Worm (Caenorhabditis elegans) whole organism, young adult: Measurements from ENCODE around the gene alg-1.

Experiments used
- F22D6.2 ChIP-seq: sonication (generic microtip); optimal IDR thresholded peaks from 2 replicates; lab custom pipeline; 2016; ENCODE audit warnings: mild to moderate bottlenecking, missing genetic modification characterization, missing compliant biosample characterization
- F23B12.7 ChIP-seq: sonication (generic microtip); optimal IDR thresholded peaks from 2 replicates; lab custom pipeline; 2017; ENCODE audit warnings: missing genetic modification characterization, mild to moderate bottlenecking, missing compliant biosample characterization, antibody characterized with exemption, moderate library complexity; ENCODE audit not compliant: insufficient read depth
- F57C9.4 ChIP-seq: sonication (generic microtip); optimal IDR thresholded peaks from 2 replicates; lab custom pipeline; 2017; ENCODE audit warnings: mild to moderate bottlenecking, missing genetic modification characterization, missing compliant biosample characterization
- K12H6.12 ChIP-seq: fragments of 200-800 bp; sonication (Bioruptor generic); optimal IDR thresholded peaks from 2 replicates; lab custom pipeline; 2018; ENCODE audit warnings: mild to moderate bottlenecking, missing genetic modification characterization, missing compliant biosample characterization
- T26A5.8 ChIP-seq: sonication (generic microtip); optimal IDR thresholded peaks from 2 replicates; lab custom pipeline; 2016; ENCODE audit warnings: missing genetic modification characterization, missing compliant biosample characterization
- Y53G8AR.9 ChIP-seq: fragments of 200-800 bp; sonication (Bioruptor generic); conservative IDR thresholded peaks from 2 replicates; pipeline ENCODE4 v1.3.6; 2022; ENCODE audit warnings: missing genetic modification reagents, missing genetic modification characterization, missing compliant biosample characterization
- Y95B8A.8 ChIP-seq: fragments of 200-800 bp; sonication (Bioruptor generic); IDR thresholded peaks from 2 replicates; pipeline ENCODE4 v1.3.6; 2022; ENCODE audit warnings: missing genetic modification reagents, missing genetic modification characterization, missing compliant biosample characterization
- athp-1 ChIP-seq: sonication (generic microtip); optimal IDR thresholded peaks from 2 replicates; lab custom pipeline; 2017; ENCODE audit warnings: mild to moderate bottlenecking, missing genetic modification characterization, missing compliant biosample characterization
- attf-5 ChIP-seq: fragments of 200-800 bp; sonication (Bioruptor generic); optimal IDR thresholded peaks from 2 replicates; lab custom pipeline; 2018; ENCODE audit warnings: mild to moderate bottlenecking, missing genetic modification characterization, missing compliant biosample characterization
- bed-1 ChIP-seq: fragments of 200-800 bp; sonication (Bioruptor generic); IDR thresholded peaks from 2 replicates; pipeline ENCODE4 v1.3.6; 2022; ENCODE audit warnings: missing genetic modification reagents, missing genetic modification characterization, missing compliant biosample characterization
- ccch-3 ChIP-seq: fragments of 200-800 bp; sonication (Bioruptor generic); optimal IDR thresholded peaks from 2 replicates; lab custom pipeline; 2018; ENCODE audit warnings: mild to moderate bottlenecking, missing genetic modification characterization, missing compliant biosample characterization
- cebp-2 ChIP-seq: fragments of 200-800 bp; sonication (Bioruptor generic); IDR thresholded peaks from 2 replicates; pipeline ENCODE4 v1.3.6; 2022; ENCODE audit warnings: missing genetic modification characterization, missing compliant biosample characterization
- ceh-27 ChIP-seq: fragments of 200-800 bp; sonication (Bioruptor generic); optimal IDR thresholded peaks from 2 replicates; lab custom pipeline; 2018; ENCODE audit warnings: mild to moderate bottlenecking, missing genetic modification characterization, moderate library complexity, missing compliant biosample characterization
- ceh-58 ChIP-seq: fragments of 200-800 bp; sonication (Bioruptor generic); IDR thresholded peaks from 2 replicates; pipeline ENCODE4 v1.3.6; 2022; ENCODE audit warnings: missing genetic modification characterization, missing compliant biosample characterization
- chd-7 ChIP-seq: sonication (generic microtip); optimal IDR thresholded peaks from 2 replicates; lab custom pipeline; 2016; ENCODE audit warnings: mild to moderate bottlenecking, missing genetic modification characterization, moderate library complexity, missing compliant biosample characterization
- dox-1 ChIP-seq: fragments of 200-800 bp; sonication (Bioruptor generic); IDR thresholded peaks from 2 replicates; pipeline ENCODE4 v1.3.6; 2022; ENCODE audit warnings: missing genetic modification reagents, missing genetic modification characterization, missing compliant biosample characterization
- efl-1 ChIP-seq: fragments of 150-350 bp; optimal IDR thresholded peaks from 2 replicates; lab custom pipeline; 2014; ENCODE audit warnings: missing biosample characterization, missing genetic modification reagents, missing genetic modification characterization
- egl-18 ChIP-seq: fragments of 200-800 bp; sonication (Bioruptor generic); IDR thresholded peaks from 2 replicates; pipeline ENCODE4 v1.3.6; 2022; ENCODE audit warnings: missing genetic modification reagents, missing genetic modification characterization, missing compliant biosample characterization
- gei-17 ChIP-seq: fragments of 200-800 bp; sonication (Bioruptor generic); optimal IDR thresholded peaks from 2 replicates; lab custom pipeline; 2018; ENCODE audit warnings: mild to moderate bottlenecking, missing genetic modification characterization, missing compliant biosample characterization
- hrde-1 ChIP-seq: sonication (generic microtip); optimal IDR thresholded peaks from 2 replicates; lab custom pipeline; 2016; ENCODE audit warnings: missing genetic modification characterization, mild to moderate bottlenecking, missing compliant biosample characterization, moderate library complexity, missing genotype, missing genetic modification reagents, borderline replicate concordance
- let-607 ChIP-seq, 2 experiments: fragments of 200-800 bp in 1 of 2; sonication (Bioruptor generic) in 1 of 2; sonication (generic microtip) in 1 of 2; optimal IDR thresholded peaks; 2 replicates each; lab custom pipeline; 2016 to 2018; ENCODE audit warnings: mild to moderate bottlenecking in 2 of 2, missing compliant biosample characterization in 2 of 2, missing genetic modification characterization in 2 of 2, moderate library complexity in 2 of 2, missing genotype in 1 of 2
- lin-40 ChIP-seq: sonication (generic microtip); optimal IDR thresholded peaks from 2 replicates; lab custom pipeline; 2016; ENCODE audit warnings: missing genetic modification characterization, mild to moderate bottlenecking, missing compliant biosample characterization, missing genotype, missing genetic modification reagents
- madf-10 ChIP-seq: sonication (generic microtip); optimal IDR thresholded peaks from 2 replicates; lab custom pipeline; 2016; ENCODE audit warnings: mild to moderate bottlenecking, missing genetic modification characterization, missing compliant biosample characterization
- madf-3 ChIP-seq: fragments of 200-800 bp; sonication (Bioruptor generic); IDR thresholded peaks from 2 replicates; pipeline ENCODE4 v1.3.6; 2022; ENCODE audit warnings: missing genetic modification reagents, missing genetic modification characterization, missing compliant biosample characterization
- mcd-1 ChIP-seq: fragments of 200-800 bp; sonication (Bioruptor generic); IDR thresholded peaks from 2 replicates; pipeline ENCODE4 v1.3.6; 2022; ENCODE audit warnings: missing genetic modification reagents, missing genetic modification characterization, missing compliant biosample characterization
- mel-28 ChIP-seq: sonication (generic microtip); optimal IDR thresholded peaks from 2 replicates; lab custom pipeline; 2016; ENCODE audit warnings: borderline replicate concordance, mild to moderate bottlenecking, missing genetic modification characterization, missing compliant biosample characterization
- nfyb-1 ChIP-seq: fragments of 200-800 bp; sonication (Bioruptor generic); IDR thresholded peaks from 2 replicates; pipeline ENCODE4 v1.3.6; 2022; ENCODE audit warnings: missing genetic modification reagents, missing genetic modification characterization, missing compliant biosample characterization
- nhr-120 ChIP-seq: fragments of 200-800 bp; sonication (Bioruptor generic); IDR thresholded peaks from 2 replicates; pipeline ENCODE4 v1.3.6; 2022; ENCODE audit warnings: missing genetic modification characterization, missing compliant biosample characterization
- nhr-80 ChIP-seq: sonication (generic microtip); optimal IDR thresholded peaks from 2 replicates; lab custom pipeline; 2016; ENCODE audit warnings: missing genetic modification characterization, missing compliant biosample characterization
- pbrm-1 ChIP-seq: fragments of 200-800 bp; sonication (Bioruptor generic); IDR thresholded peaks from 2 replicates; pipeline ENCODE4 v1.3.6; 2022; ENCODE audit warnings: missing genetic modification reagents, missing genetic modification characterization, missing compliant biosample characterization
- rcor-1 ChIP-seq: fragments of 200-800 bp; sonication (Bioruptor generic); IDR thresholded peaks from 2 replicates; pipeline ENCODE4 v1.3.6; 2022; ENCODE audit warnings: missing genetic modification reagents, missing genetic modification characterization, missing compliant biosample characterization
- rpc-1 ChIP-seq, 2 experiments: fragments of 150-350 bp in 1 of 2; sonication (generic microtip) in 1 of 2; optimal IDR thresholded peaks; 2 replicates each; lab custom pipeline; 2014 to 2018; ENCODE audit warnings: missing biosample characterization in 1 of 2, missing genetic modification characterization in 1 of 2, missing genetic modification reagents in 1 of 2, missing genotype in 1 of 2
- snpc-1.3 ChIP-seq: sonication (generic microtip); optimal IDR thresholded peaks from 2 replicates; lab custom pipeline; 2017; ENCODE audit warnings: missing genetic modification characterization, mild to moderate bottlenecking, missing compliant biosample characterization, antibody characterized with exemption, moderate library complexity, missing genotype, missing genetic modification reagents; ENCODE audit not compliant: insufficient read depth
- somi-1 ChIP-seq: fragments of 200-800 bp; sonication (Bioruptor generic); optimal IDR thresholded peaks from 2 replicates; lab custom pipeline; 2018; ENCODE audit warnings: mild to moderate bottlenecking, missing genetic modification characterization, missing compliant biosample characterization
- sptf-2 ChIP-seq: fragments of 200-800 bp; sonication (Bioruptor generic); optimal IDR thresholded peaks from 2 replicates; lab custom pipeline; 2018; ENCODE audit warnings: mild to moderate bottlenecking, missing genetic modification characterization, missing compliant biosample characterization
- unc-62 ChIP-seq: fragments of 150-350 bp; optimal IDR thresholded peaks from 2 replicates; lab custom pipeline; 2014; ENCODE audit warnings: missing biosample characterization, missing genetic modification reagents, missing genetic modification characterization
- xnd-1 ChIP-seq: sonication (generic microtip); optimal IDR thresholded peaks from 2 replicates; lab custom pipeline; 2016; ENCODE audit warnings: missing genotype, missing genetic modification reagents, missing genetic modification characterization, missing compliant biosample characterization
- zfh-2 ChIP-seq: fragments of 200-800 bp; sonication (Bioruptor generic); conservative IDR thresholded peaks from 2 replicates; pipeline ENCODE4 v1.3.6; 2022; ENCODE audit warnings: missing genetic modification reagents, missing genetic modification characterization, missing compliant biosample characterization
- ztf-26 ChIP-seq: sonication (generic microtip); optimal IDR thresholded peaks from 2 replicates; lab custom pipeline; 2017; ENCODE audit warnings: missing genetic modification characterization, missing compliant biosample characterization

alg-1 gene

DNA sequence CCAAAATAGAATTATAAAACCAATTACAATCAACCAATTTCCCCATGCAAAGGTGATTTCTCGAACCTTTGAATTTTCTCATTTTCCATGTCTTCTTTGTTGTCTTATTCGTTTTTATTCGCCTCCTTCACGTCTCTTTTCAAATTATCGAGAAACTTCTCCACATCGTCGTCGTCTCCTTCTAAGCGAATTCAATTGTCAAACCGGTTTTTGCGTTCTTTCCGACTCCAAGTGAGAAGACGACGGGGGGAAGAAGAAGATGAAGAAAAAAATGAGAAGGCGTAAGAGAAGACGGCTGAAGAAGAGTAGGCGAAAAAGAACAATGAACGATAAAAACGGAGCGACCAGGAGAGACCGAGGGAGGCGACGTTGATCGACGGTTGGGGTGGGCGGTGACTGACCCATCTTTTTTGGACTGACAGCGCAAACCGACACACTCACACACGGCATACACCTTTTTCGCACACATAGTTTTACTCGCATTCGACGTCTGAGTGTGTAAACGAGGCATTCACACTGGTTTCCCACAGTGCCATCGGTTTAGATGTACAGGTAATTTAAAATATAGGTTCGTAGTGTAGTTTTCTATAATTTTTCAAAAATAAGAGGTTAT, 28.4 kb upstream of the alg-1 start:
- no peak for TF ChIP-seq bed-1 (GFP tag; lab: Robert Waterston, UW)
- peak; percentile 66 for TF ChIP-seq ceh-27 (GFP tag; lab: Kevin White, UChicago)
- TF ChIP-seq pbrm-1 (GFP tag; lab: Robert Waterston, UW) = no peak
- no peak for TF ChIP-seq T26A5.8 (tag; lab: Kevin White, UChicago)
- no peak for TF ChIP-seq egl-18 (GFP tag; lab: Robert Waterston, UW)
- TF ChIP-seq ceh-58 (GFP tag; lab: Robert Waterston, UW) = no peak
- TF ChIP-seq sptf-2 (GFP tag; lab: Kevin White, UChicago) = no peak
- TF ChIP-seq chd-7 = peak; percentile 54
- TF ChIP-seq somi-1 (GFP tag; lab: Kevin White, UChicago) = peak; percentile 75
- TF ChIP-seq nhr-80 (tag; lab: Kevin White, UChicago) = peak; percentile 63
- no peak for TF ChIP-seq F23B12.7 (tag; lab: Kevin White, UChicago)
- no peak for TF ChIP-seq rpc-1 (optimal IDR thresholded peaks at IDR 0.05; lab: Kevin White, UChicago)
- TF ChIP-seq rpc-1 (tag; optimal IDR thresholded peaks at IDR 0.05; lab: Kevin White, UChicago) = no peak
- TF ChIP-seq dox-1 = peak; percentile 43; the same call in 1 of the 2 replicates
- TF ChIP-seq nhr-120 (GFP tag; lab: Robert Waterston, UW) = no peak
- peak; percentile 32; the same call in 1 of the 2 replicates for TF ChIP-seq mcd-1 (GFP tag; lab: Robert Waterston, UW)
- TF ChIP-seq F57C9.4 = no peak
- TF ChIP-seq hrde-1 (tag; lab: Kevin White, UChicago) = no peak
- TF ChIP-seq Y53G8AR.9 = no peak
- no peak for TF ChIP-seq gei-17 (GFP tag; lab: Kevin White, UChicago)
- 0 out of 2 replicates have a peak, but pooled peaks have one; percentile 35 for TF ChIP-seq rcor-1 (GFP tag; lab: Robert Waterston, UW)
- no peak for TF ChIP-seq madf-3 (GFP tag; lab: Robert Waterston, UW)
- no peak for TF ChIP-seq unc-62 (GFP tag; lab: Kevin White, UChicago)
- TF ChIP-seq efl-1 (GFP tag; lab: Kevin White, UChicago) = no peak
- TF ChIP-seq F22D6.2 (tag; lab: Kevin White, UChicago) = no peak
- no peak for TF ChIP-seq K12H6.12
- peak; percentile 60; the same call in 1 of the 2 replicates for TF ChIP-seq zfh-2 (GFP tag; lab: Robert Waterston, UW)
- peak; percentile 2 for TF ChIP-seq madf-10 (tag; lab: Kevin White, UChicago)
- peak; percentile 46 for TF ChIP-seq ztf-26
- TF ChIP-seq mel-28 (tag; lab: Kevin White, UChicago) = no peak
- no peak for TF ChIP-seq xnd-1
- TF ChIP-seq attf-5 = no peak
- no peak for TF ChIP-seq athp-1
- no peak for TF ChIP-seq ccch-3
- TF ChIP-seq lin-40 (tag; lab: Kevin White, UChicago) = peak; percentile 85
- TF ChIP-seq cebp-2 (GFP tag; lab: Robert Waterston, UW) = no peak
- no peak for TF ChIP-seq let-607 (tag; optimal IDR thresholded peaks at IDR 0.05; lab: Kevin White, UChicago)
- TF ChIP-seq Y95B8A.8 = no peak
- no peak for TF ChIP-seq snpc-1.3 (tag; lab: Kevin White, UChicago)
- no peak for TF ChIP-seq nfyb-1
